Fruit fly (Drosophila melanogaster) whole organism, embryonic: ENCODE data around the gene CG7182.

Experiments used
- ATbp ChIP-seq: fragments of 200-800 bp; sonication (Bioruptor generic); optimal IDR thresholded peaks from 2 replicates; lab custom pipeline; 2017; ENCODE audit warnings: missing biosample characterization, mild to moderate bottlenecking, missing genetic modification characterization, missing genetic modification reagents
- Atf6 ChIP-seq: fragments of 200-800 bp; sonication (Bioruptor generic); IDR thresholded peaks from 2 replicates; pipeline ENCODE4 v1.3.6; 2022; ENCODE audit warnings: missing biosample characterization, missing genetic modification characterization
- Awh ChIP-seq: fragments of 200-800 bp; sonication (Bioruptor generic); IDR thresholded peaks from 2 replicates; pipeline ENCODE4, ENCODE4 v1.3.6; 2022; ENCODE audit warnings: missing biosample characterization, missing genetic modification characterization
- CG11085 ChIP-seq: fragments of 200-800 bp; sonication (Bioruptor generic); IDR thresholded peaks from 2 replicates; pipeline ENCODE4 v1.3.6; 2022; ENCODE audit warnings: missing biosample characterization, missing genetic modification characterization
- CG12659 ChIP-seq: fragments of 200-800 bp; sonication (Bioruptor generic); optimal IDR thresholded peaks from 3 replicates; lab custom pipeline; 2017; ENCODE audit warnings: mild to moderate bottlenecking, missing biosample characterization, missing genetic modification reagents, missing genetic modification characterization
- CG13287 ChIP-seq: fragments of 200-800 bp; sonication (Bioruptor generic); IDR thresholded peaks from 2 replicates; pipeline ENCODE4 v1.3.6; 2022; ENCODE audit warnings: missing biosample characterization, missing genetic modification characterization; ENCODE audit not compliant: partially characterized antibody
- CG15601 ChIP-seq: fragments of 200-800 bp; sonication (Bioruptor generic); optimal IDR thresholded peaks from 3 replicates; lab custom pipeline; 2019; ENCODE audit warnings: missing biosample characterization, mild to moderate bottlenecking, missing genetic modification characterization, moderate library complexity
- CG15696 ChIP-seq: fragments of 200-800 bp; sonication (Bioruptor generic); optimal IDR thresholded peaks from 2 replicates; lab custom pipeline; 2019; ENCODE audit warnings: missing biosample characterization, mild to moderate bottlenecking, missing genetic modification characterization, moderate library complexity
- CG1602 ChIP-seq: fragments of 200-800 bp; sonication (Bioruptor generic); optimal IDR thresholded peaks from 3 replicates; lab custom pipeline; 2016; ENCODE audit warnings: missing biosample characterization, missing genetic modification characterization
- CG16779 ChIP-seq: fragments of 200-800 bp; sonication (Bioruptor generic); IDR thresholded peaks from 2 replicates; pipeline ENCODE4 v1.3.6; 2022; ENCODE audit warnings: missing biosample characterization, missing genetic modification characterization
- CG16863 ChIP-seq: fragments of 200-800 bp; sonication (Bioruptor generic); optimal IDR thresholded peaks from 3 replicates; lab custom pipeline; 2016; ENCODE audit warnings: missing biosample characterization, missing genetic modification characterization
- CG17568 ChIP-seq: fragments of 200-800 bp; sonication (Bioruptor generic); optimal IDR thresholded peaks from 2 replicates; lab custom pipeline; 2018; ENCODE audit warnings: missing biosample characterization, mild to moderate bottlenecking, missing genetic modification characterization, moderate library complexity
- CG2120 ChIP-seq: fragments of 200-800 bp; sonication (Bioruptor generic); optimal IDR thresholded peaks from 3 replicates; lab custom pipeline; 2016; ENCODE audit warnings: missing biosample characterization, missing genetic modification characterization
- CG2129 ChIP-seq: fragments of 200-800 bp; sonication (Bioruptor generic); IDR thresholded peaks from 2 replicates; pipeline ENCODE4 v1.3.6; 2022; ENCODE audit warnings: missing biosample characterization, missing genetic modification characterization; ENCODE audit not compliant: partially characterized antibody
- CG2199 ChIP-seq: fragments of 200-800 bp; sonication (Bioruptor generic); IDR thresholded peaks from 3 replicates; pipeline ENCODE4 v1.3.6; 2022; ENCODE audit warnings: missing biosample characterization, missing genetic modification characterization
- CG31388 ChIP-seq: fragments of 200-800 bp; sonication (Bioruptor generic); optimal IDR thresholded peaks from 2 replicates; lab custom pipeline; 2016; ENCODE audit warnings: missing biosample characterization, missing genetic modification characterization
- CG32532 ChIP-seq: fragments of 200-800 bp; sonication (Bioruptor generic); IDR thresholded peaks from 2 replicates; pipeline ENCODE4 v1.3.6; 2022; ENCODE audit warnings: missing biosample characterization, missing genetic modification characterization
- CG32767 ChIP-seq: fragments of 200-800 bp; sonication (Bioruptor generic); IDR thresholded peaks from 2 replicates; pipeline ENCODE4 v1.3.6; 2022; ENCODE audit warnings: missing biosample characterization, missing genetic modification characterization
- CG3281 ChIP-seq: fragments of 200-800 bp; sonication (Bioruptor generic); optimal IDR thresholded peaks from 3 replicates; lab custom pipeline; 2017; ENCODE audit warnings: missing biosample characterization, mild to moderate bottlenecking, missing genetic modification characterization
- CG34376 ChIP-seq: fragments of 200-800 bp; sonication (Bioruptor generic); optimal IDR thresholded peaks from 2 replicates; lab custom pipeline; 2018; ENCODE audit warnings: missing biosample characterization, mild to moderate bottlenecking, missing genetic modification characterization
- CG6689 ChIP-seq: fragments of 200-800 bp; sonication (Bioruptor generic); IDR thresholded peaks from 2 replicates; pipeline ENCODE4 v1.3.6; 2022; ENCODE audit warnings: missing biosample characterization, missing genetic modification characterization
- CG9727 ChIP-seq: fragments of 200-800 bp; sonication (Bioruptor generic); optimal IDR thresholded peaks from 3 replicates; lab custom pipeline; 2017; ENCODE audit warnings: missing biosample characterization, mild to moderate bottlenecking, missing genetic modification characterization
- CG9932 ChIP-seq: fragments of 200-800 bp; sonication (Bioruptor generic); IDR thresholded peaks from 2 replicates; pipeline ENCODE4 v1.3.6; 2022; ENCODE audit warnings: missing biosample characterization, missing genetic modification characterization
- Dip3 ChIP-seq: fragments of 200-800 bp; sonication (Bioruptor generic); optimal IDR thresholded peaks from 3 replicates; lab custom pipeline; 2016; ENCODE audit warnings: missing biosample characterization, missing genetic modification characterization
- Dref ChIP-seq: fragments of 200-800 bp; sonication (Bioruptor generic); IDR thresholded peaks from 2 replicates; pipeline ENCODE4 v1.3.6; 2022; ENCODE audit warnings: missing biosample characterization, missing genetic modification characterization
- Ets65A ChIP-seq: fragments of 200-800 bp; sonication (Bioruptor generic); peaks from one replicate; lab custom pipeline; 2016; ENCODE audit warnings: missing biosample characterization, missing genetic modification characterization
- Hmr ChIP-seq: fragments of 200-800 bp; sonication (Bioruptor generic); optimal IDR thresholded peaks from 3 replicates; lab custom pipeline; 2017; ENCODE audit warnings: mild to moderate bottlenecking, missing biosample characterization, missing genetic modification reagents, missing genetic modification characterization
- Lim3 ChIP-seq: fragments of 200-800 bp; sonication (Bioruptor generic); IDR thresholded peaks from 2 replicates; pipeline ENCODE4 v1.3.6; 2022; ENCODE audit warnings: missing biosample characterization, missing genetic modification characterization
- Opbp ChIP-seq: fragments of 200-800 bp; sonication (Bioruptor generic); IDR thresholded peaks from 3 replicates; pipeline ENCODE4 v1.3.6; 2022; ENCODE audit warnings: missing biosample characterization, missing genetic modification characterization; ENCODE audit not compliant: partially characterized antibody
- Six4 ChIP-seq: fragments of 200-800 bp; sonication (Bioruptor generic); optimal IDR thresholded peaks from 2 replicates; lab custom pipeline; 2016; ENCODE audit warnings: missing biosample characterization, missing genetic modification characterization
- ara ChIP-seq: fragments of 200-800 bp; sonication (Bioruptor generic); IDR thresholded peaks from 2 replicates; pipeline ENCODE4 v1.3.6; 2022; ENCODE audit warnings: missing biosample characterization, missing genetic modification characterization
- ash1 ChIP-seq: fragments of 200-800 bp; sonication (Bioruptor generic); optimal IDR thresholded peaks from 2 replicates; lab custom pipeline; 2018; ENCODE audit warnings: missing biosample characterization, mild to moderate bottlenecking, missing genetic modification characterization
- az2 ChIP-seq: fragments of 200-800 bp; sonication (Bioruptor generic); optimal IDR thresholded peaks from 3 replicates; lab custom pipeline; 2016; ENCODE audit warnings: missing biosample characterization, missing genetic modification characterization
- crol ChIP-seq: fragments of 200-800 bp; sonication (Bioruptor generic); IDR thresholded peaks from 2 replicates; pipeline ENCODE4 v1.3.6; 2022; ENCODE audit warnings: missing biosample characterization, missing genetic modification characterization
- ewg ChIP-seq: fragments of 200-800 bp; sonication (Bioruptor generic); optimal IDR thresholded peaks from 3 replicates; lab custom pipeline; 2017; ENCODE audit warnings: mild to moderate bottlenecking, missing biosample characterization, missing genetic modification reagents, missing genetic modification characterization
- grn ChIP-seq: fragments of 200-800 bp; sonication (Bioruptor generic); optimal IDR thresholded peaks from 3 replicates; lab custom pipeline; 2017; ENCODE audit warnings: missing biosample characterization, missing genetic modification characterization
- klu ChIP-seq: fragments of 200-800 bp; sonication (Bioruptor generic); IDR thresholded peaks from 2 replicates; pipeline ENCODE4 v1.3.6; 2022; ENCODE audit warnings: missing biosample characterization, missing genetic modification characterization
- nmo ChIP-seq: fragments of 200-800 bp; sonication (Bioruptor generic); optimal IDR thresholded peaks from 2 replicates; lab custom pipeline; 2018; ENCODE audit warnings: missing biosample characterization, mild to moderate bottlenecking, missing genetic modification characterization, moderate library complexity
- oc ChIP-seq: fragments of 200-800 bp; sonication (Bioruptor generic); optimal IDR thresholded peaks from 2 replicates; lab custom pipeline; 2018; ENCODE audit warnings: missing biosample characterization, mild to moderate bottlenecking, missing genetic modification characterization, moderate library complexity
- pan ChIP-seq, 4 experiments: fragments of >200 bp in 3 of 4; fragments of 200-800 bp in 1 of 4; sonication (Bioruptor generic) in 1 of 4; optimal IDR thresholded peaks in 3 of 4; IDR thresholded peaks in 1 of 4; 2 replicates each; pipeline versions ENCODE4 v1.3.6 to Lab custom; 2017 to 2022; ENCODE audit warnings: missing biosample characterization in 2 of 4, missing genetic modification characterization in 2 of 4, mixed read lengths in 1 of 4
- pho ChIP-seq: fragments of 200-800 bp; sonication (Bioruptor generic); optimal IDR thresholded peaks from 2 replicates; lab custom pipeline; 2016; ENCODE audit warnings: missing biosample characterization, missing genetic modification characterization
- phol ChIP-seq: fragments of 200-800 bp; sonication (Bioruptor generic); optimal IDR thresholded peaks from 3 replicates; lab custom pipeline; 2018; ENCODE audit warnings: missing biosample characterization, mild to moderate bottlenecking, missing genetic modification characterization, moderate library complexity
- pum ChIP-seq: fragments of 200-800 bp; sonication (Bioruptor generic); optimal IDR thresholded peaks from 2 replicates; lab custom pipeline; 2016; ENCODE audit warnings: missing biosample characterization, missing genetic modification characterization
- ro ChIP-seq: fragments of 200-800 bp; sonication (Bioruptor generic); IDR thresholded peaks from 2 replicates; pipeline ENCODE4 v1.3.6; 2022; ENCODE audit warnings: missing biosample characterization, missing genetic modification characterization
- row ChIP-seq: fragments of 200-800 bp; sonication (Bioruptor generic); IDR thresholded peaks from 3 replicates; pipeline ENCODE4 v1.3.6; 2022; ENCODE audit warnings: missing biosample characterization, missing genetic modification characterization
- seq ChIP-seq: fragments of 200-800 bp; sonication (Bioruptor generic); IDR thresholded peaks from 2 replicates; pipeline ENCODE4 v1.3.6; 2022; ENCODE audit warnings: missing biosample characterization, missing genetic modification characterization
- sim ChIP-seq: fragments of 200-800 bp; sonication (Bioruptor generic); IDR thresholded peaks from 2 replicates; pipeline ENCODE4 v1.3.6; 2022; ENCODE audit warnings: missing biosample characterization, missing genetic modification characterization
- so ChIP-seq: fragments of 200-800 bp; sonication (Bioruptor generic); IDR thresholded peaks from 3 replicates; pipeline ENCODE4 v1.3.6; 2022; ENCODE audit warnings: missing biosample characterization, missing genetic modification characterization
- stwl ChIP-seq: fragments of 200-800 bp; sonication (Bioruptor generic); optimal IDR thresholded peaks from 3 replicates; lab custom pipeline; 2018; ENCODE audit warnings: missing biosample characterization, mild to moderate bottlenecking, missing genetic modification characterization, moderate library complexity
- zen ChIP-seq: fragments of 200-800 bp; sonication (Bioruptor generic); optimal IDR thresholded peaks from 3 replicates; lab custom pipeline; 2018; ENCODE audit warnings: missing biosample characterization, mild to moderate bottlenecking, missing genetic modification characterization, moderate library complexity

The CG7182 gene

dm6 chr3L:8395630-8396168 lies 49.5 kb upstream of the CG7182 start, which contains the start of gene CG7120 (continued):
- no peak for TF ChIP-seq Ets65A (GFP tag; lab: Kevin White, UChicago)
- peak; percentile 71 for TF ChIP-seq phol (tag; lab: Kevin White, UChicago)
- TF ChIP-seq oc (tag; lab: Kevin White, UChicago), result no peak
- no peak for TF ChIP-seq ash1
- TF ChIP-seq seq, result peak; percentile 17; the same call in 1 of the 2 replicates
- TF ChIP-seq stwl (tag; lab: Kevin White, UChicago), result no peak
- peak; percentile 36 for TF ChIP-seq pum (GFP tag; lab: Kevin White, UChicago)
- peak; percentile 38 for TF ChIP-seq Dip3 (GFP tag; lab: Kevin White, UChicago)
- peak; percentile 65 for TF ChIP-seq az2 (GFP tag; lab: Kevin White, UChicago)
- 0 out of 2 replicates have a peak, but pooled peaks have one; percentile 33 for TF ChIP-seq CG6689 (GFP tag; lab: Robert Waterston, UW)
- TF ChIP-seq Awh (GFP tag; lab: Robert Waterston, UW), result 0 out of 2 replicates have a peak, but pooled peaks have one; percentile 32
- no peak for TF ChIP-seq klu
- peak; percentile 32 for TF ChIP-seq CG9727
- TF ChIP-seq ara (GFP tag; lab: Robert Waterston, UW), result peak; percentile 43
- no peak for TF ChIP-seq ro (GFP tag; lab: Robert Waterston, UW)
- TF ChIP-seq CG15696, result no peak
- peak; percentile 58 for TF ChIP-seq CG2120 (GFP tag; lab: Kevin White, UChicago)
- no peak; the same call in 1 of the 2 replicates for TF ChIP-seq CG9932 (GFP tag; lab: Robert Waterston, UW)
- no peak for TF ChIP-seq CG3281 (GFP tag; lab: Kevin White, UChicago)
- TF ChIP-seq CG16863 (GFP tag; lab: Kevin White, UChicago), result peak; percentile 51
- TF ChIP-seq Dref (GFP tag; lab: Robert Waterston, UW), result no peak
- no peak for TF ChIP-seq Atf6 (GFP tag; lab: Robert Waterston, UW)
- peak; percentile 37 for TF ChIP-seq zen
- no peak for TF ChIP-seq CG32767
- TF ChIP-seq CG16779 (GFP tag; lab: Robert Waterston, UW), result no peak
- TF ChIP-seq CG2129 (GFP tag; lab: Robert Waterston, UW), result no peak
- no peak for TF ChIP-seq CG15601 (tag; lab: Kevin White, UChicago)
- TF ChIP-seq CG13287, result no peak
- TF ChIP-seq CG1602 (GFP tag; lab: Kevin White, UChicago), result peak; percentile 39
- no peak for TF ChIP-seq grn
- TF ChIP-seq ATbp (GFP tag; lab: Kevin White, UChicago), result peak; percentile 26
- no peak for TF ChIP-seq CG31388 (GFP tag; lab: Kevin White, UChicago)
- no peak for TF ChIP-seq CG17568
- TF ChIP-seq Opbp, result peak; percentile 6; the same call in 1 of the 3 replicates
- no peak for TF ChIP-seq CG34376
- TF ChIP-seq CG12659, result peak; percentile 16
- TF ChIP-seq pan (optimal IDR thresholded peaks at IDR 0.05; lab: Kevin White, UChicago), result no peak
- TF ChIP-seq pan (GFP tag; optimal IDR thresholded peaks at IDR 0.05 in 1 of 2, IDR thresholded peaks at IDR 0.05 in 1 of 2), result no peak
- peak; percentile 53 for TF ChIP-seq Six4 (GFP tag; lab: Kevin White, UChicago)
- TF ChIP-seq ewg (GFP tag; lab: Kevin White, UChicago), result peak; percentile 54
- no peak for TF ChIP-seq pho (GFP tag; lab: Kevin White, UChicago)
- peak; percentile 32; the same call in 1 of the 2 replicates for TF ChIP-seq sim (GFP tag; lab: Robert Waterston, UW)
- TF ChIP-seq crol (GFP tag; lab: Robert Waterston, UW), result no peak
- peak; percentile 70 for TF ChIP-seq nmo (GFP tag; lab: Kevin White, UChicago)
- TF ChIP-seq so (GFP tag; lab: Robert Waterston, UW), result peak; percentile 33; the same call in 1 of the 3 replicates
- TF ChIP-seq Hmr (GFP tag; lab: Kevin White, UChicago), result peak; percentile 36
- TF ChIP-seq CG11085, result no peak
- TF ChIP-seq CG2199, result no peak
- peak; percentile 54 for TF ChIP-seq row
- TF ChIP-seq CG32532, result no peak
- no peak for TF ChIP-seq Lim3 (GFP tag; lab: Robert Waterston, UW)
